Worm (Caenorhabditis elegans) whole organism, L3 larva: Measurements from ENCODE around the gene crn-7.

Experiments
- ama-1 ChIP-seq: fragments of 150-350 bp; optimal IDR thresholded peaks from 2 replicates; lab custom pipeline; 2018
- jun-1 ChIP-seq: fragments of 150-350 bp; optimal IDR thresholded peaks from 2 replicates; lab custom pipeline; 2014; ENCODE audit warnings: missing biosample characterization, missing genetic modification reagents, missing genetic modification characterization
- nhr-237 ChIP-seq: fragments of 150-350 bp; optimal IDR thresholded peaks from 2 replicates; lab custom pipeline; 2014; ENCODE audit warnings: missing biosample characterization, missing genetic modification characterization
- nhr-77 ChIP-seq: fragments of 150-350 bp; optimal IDR thresholded peaks from 2 replicates; lab custom pipeline; 2014; ENCODE audit warnings: missing biosample characterization, missing genetic modification characterization
- unc-62 ChIP-seq: fragments of 150-350 bp; sonication (generic microtip); optimal IDR thresholded peaks from 4 replicates; lab custom pipeline; 2014; ENCODE audit warnings: missing biosample characterization, missing genetic modification reagents, missing genetic modification characterization

DNA sequence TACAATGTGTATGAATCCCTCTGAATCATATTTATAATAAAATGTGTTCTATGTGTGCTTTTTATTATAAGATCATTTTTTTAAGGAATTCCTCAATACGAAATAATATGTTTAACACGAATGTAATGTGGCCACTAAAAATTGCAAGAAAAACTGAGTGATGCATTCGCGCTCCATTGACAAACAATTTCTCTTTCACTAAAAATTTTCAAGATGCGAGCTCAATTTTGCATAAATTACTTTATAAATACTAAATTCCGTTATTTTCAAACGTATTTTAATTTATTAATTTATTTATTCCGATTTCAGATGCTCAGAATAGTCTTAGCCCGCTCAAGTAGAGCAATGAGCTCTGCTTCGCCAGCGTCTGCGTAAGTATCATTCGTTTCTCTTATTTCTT, 2.6 kb upstream of the crn-7 start, which contains the start of gene mrps-9:
- TF ChIP-seq unc-62 (no peak), nhr-237 (tag; lab: Kevin White, UChicago) (no peak), nhr-77 (tag; lab: Kevin White, UChicago) (no peak), jun-1 (tag; lab: Kevin White, UChicago) (no peak), ama-1 (lab: Kevin White, UChicago) (no peak)
